Fruit fly (Drosophila melanogaster): ENCODE results near the gene crim.

DNA sequence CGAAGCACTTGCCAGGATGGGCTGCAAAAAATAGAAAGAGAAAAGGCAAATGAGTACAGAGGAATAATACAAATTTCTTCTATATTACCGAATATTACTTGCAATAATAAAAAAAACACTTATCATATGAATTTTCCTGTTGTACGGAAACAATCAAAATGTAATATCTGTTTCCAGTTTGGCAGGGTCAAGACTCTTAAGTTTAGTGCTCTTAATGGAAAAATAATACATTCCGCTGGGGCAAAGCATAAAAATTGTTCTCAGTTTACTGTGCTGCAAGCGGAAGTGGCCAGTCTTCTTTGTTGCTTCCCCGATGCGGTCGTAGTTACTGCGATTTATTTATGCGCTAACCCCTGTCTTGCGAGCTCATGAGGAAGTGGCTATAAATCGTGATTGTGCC lies 1.7 kb upstream of the crim start:
- TF ChIP-seq usp (GFP tag; optimal IDR thresholded peaks at IDR 0.05) (no peak), pan (optimal IDR thresholded peaks at IDR 0.05) (no peak), EcR (GFP tag; optimal IDR thresholded peaks at IDR 0.05) (no peak), psq (optimal IDR thresholded peaks at IDR 0.05) (no peak), CG8478 (optimal IDR thresholded peaks at IDR 0.05) (no peak)
